Worm (Caenorhabditis elegans) whole organism, early embryonic: ENCODE data around the gene ugt-17.

Experiments
- aly-1 ChIP-seq: sonication (generic microtip); optimal IDR thresholded peaks from 2 replicates; lab custom pipeline; 2016; ENCODE audit warnings: missing genetic modification characterization, missing compliant biosample characterization
- ets-7 ChIP-seq: sonication (generic microtip); optimal IDR thresholded peaks from 2 replicates; lab custom pipeline; 2016; ENCODE audit warnings: missing genotype, missing genetic modification characterization, missing compliant biosample characterization
- pes-1 ChIP-seq: fragments of 200-800 bp; sonication (Bioruptor generic); IDR thresholded peaks from 2 replicates; pipeline ENCODE4 v1.3.6; 2022; ENCODE audit warnings: missing genetic modification reagents, missing genetic modification characterization, missing compliant biosample characterization

DNA sequence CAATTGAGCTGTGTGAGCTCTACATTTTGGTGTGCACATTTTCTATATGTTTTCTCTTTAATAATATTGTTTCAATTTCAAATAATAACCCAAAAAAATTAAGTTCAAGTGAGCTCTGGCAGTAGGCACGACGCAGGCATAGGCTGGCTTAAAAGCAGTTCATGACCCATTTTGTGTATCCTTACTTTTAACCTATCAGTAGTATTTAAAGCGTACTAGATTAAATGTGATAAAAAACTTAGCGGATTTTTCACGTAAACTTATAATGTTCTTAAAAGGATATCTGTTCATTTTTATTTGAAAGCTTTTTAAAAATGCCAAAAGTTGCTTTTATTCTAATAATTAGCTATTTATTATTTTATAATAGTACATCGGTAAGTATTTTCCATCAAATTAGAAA is 18.6 kb upstream of the ugt-17 start, which contains the start of gene C08B6.6:
- TF ChIP-seq aly-1 (tag; lab: Kevin White, UChicago), result no peak
- no peak for TF ChIP-seq ets-7 (tag; lab: Kevin White, UChicago)
- TF ChIP-seq pes-1, result no peak
